Worm (Caenorhabditis elegans) whole organism, L4 larva: ENCODE measurements around the gene R10E9.4.

Source experiments
- D1046.2 ChIP-seq: fragments of 200-800 bp; sonication (Bioruptor generic); IDR thresholded peaks from 2 replicates; pipeline ENCODE4 v1.3.6; 2022; ENCODE audit warnings: missing genetic modification characterization, missing compliant biosample characterization
- F10B5.3 ChIP-seq: sonication (generic microtip); optimal IDR thresholded peaks from 2 replicates; lab custom pipeline; 2016; ENCODE audit warnings: mild to moderate bottlenecking, missing genetic modification characterization, missing compliant biosample characterization
- F26F4.8 ChIP-seq: fragments of 200-800 bp; sonication (Bioruptor generic); conservative IDR thresholded peaks from 2 replicates; pipeline ENCODE4 v1.3.6; 2022; ENCODE audit warnings: missing genetic modification characterization, missing compliant biosample characterization
- F49E8.2 ChIP-seq: sonication (generic microtip); optimal IDR thresholded peaks from 2 replicates; lab custom pipeline; 2016; ENCODE audit warnings: missing compliant biosample characterization, mild to moderate bottlenecking, missing genetic modification characterization, borderline replicate concordance
- Y48G9A.11 ChIP-seq: fragments of 200-800 bp; sonication (Bioruptor generic); IDR thresholded peaks from 2 replicates; pipeline ENCODE4 v1.3.6; 2022; ENCODE audit warnings: missing genetic modification reagents, missing genetic modification characterization, missing compliant biosample characterization
- Y75B8A.6 ChIP-seq: fragments of 200-800 bp; sonication (Bioruptor generic); IDR thresholded peaks from 2 replicates; pipeline ENCODE4 v1.3.6; 2022; ENCODE audit warnings: missing genetic modification reagents, missing genetic modification characterization, missing compliant biosample characterization
- aha-1 ChIP-seq: fragments of 150-350 bp; peaks from one replicate; lab custom pipeline; 2014; ENCODE audit warnings: missing biosample characterization, missing genetic modification characterization
- aly-2 ChIP-seq: sonication (generic microtip); optimal IDR thresholded peaks from 2 replicates; lab custom pipeline; 2018; ENCODE audit warnings: missing biosample characterization, missing genetic modification characterization
- ama-1 ChIP-seq: fragments of 150-350 bp; optimal IDR thresholded peaks from 2 replicates; lab custom pipeline; 2014; ENCODE audit warnings: inconsistent platforms, mixed read lengths
- ceh-20 ChIP-seq: fragments of 200-800 bp; sonication (Bioruptor generic); IDR thresholded peaks from 2 replicates; pipeline ENCODE4 v1.3.6; 2022; ENCODE audit warnings: missing genetic modification reagents, missing genetic modification characterization, missing compliant biosample characterization
- ceh-32 ChIP-seq: sonication (generic microtip); optimal IDR thresholded peaks from 2 replicates; lab custom pipeline; 2016; ENCODE audit warnings: mild to moderate bottlenecking, missing genetic modification characterization, missing compliant biosample characterization; ENCODE audit not compliant: poor library complexity
- ceh-44 ChIP-seq: fragments of 200-800 bp; sonication (Bioruptor generic); IDR thresholded peaks from 2 replicates; pipeline ENCODE4 v1.3.6; 2022; ENCODE audit warnings: missing genetic modification reagents, missing genetic modification characterization, missing compliant biosample characterization
- ces-1 ChIP-seq: fragments of 150-350 bp; sonication (generic microtip); optimal IDR thresholded peaks from 4 replicates; lab custom pipeline; 2014; ENCODE audit warnings: missing biosample characterization, missing genetic modification reagents, missing genetic modification characterization
- daf-19 ChIP-seq: fragments of 200-800 bp; sonication (Bioruptor generic); conservative IDR thresholded peaks from 2 replicates; pipeline ENCODE4 v1.3.6; 2022; ENCODE audit warnings: missing genetic modification characterization, missing compliant biosample characterization
- daf-8 ChIP-seq: fragments of 200-800 bp; sonication (Bioruptor generic); IDR thresholded peaks from 2 replicates; pipeline ENCODE4 v1.3.6; 2022; ENCODE audit warnings: missing genetic modification characterization, missing compliant biosample characterization
- dmd-6 ChIP-seq: fragments of 200-800 bp; sonication (Bioruptor generic); IDR thresholded peaks from 2 replicates; pipeline ENCODE4 v1.3.6; 2022; ENCODE audit warnings: missing genetic modification reagents, missing genetic modification characterization, missing compliant biosample characterization
- dmd-9 ChIP-seq: fragments of 200-800 bp; sonication (Bioruptor generic); IDR thresholded peaks from 2 replicates; pipeline ENCODE4 v1.3.6; 2022; ENCODE audit warnings: missing genetic modification reagents, missing genetic modification characterization, missing compliant biosample characterization
- dpl-1 ChIP-seq: fragments of 150-350 bp; optimal IDR thresholded peaks from 2 replicates; lab custom pipeline; 2014; ENCODE audit warnings: missing biosample characterization, missing genetic modification reagents, missing genetic modification characterization
- duxl-1 ChIP-seq: sonication (generic microtip); optimal IDR thresholded peaks from 2 replicates; lab custom pipeline; 2016; ENCODE audit warnings: mild to moderate bottlenecking, missing genetic modification characterization, moderate library complexity, missing compliant biosample characterization; ENCODE audit not compliant: poor library complexity
- fkh-10 ChIP-seq: fragments of 150-350 bp; optimal IDR thresholded peaks from 2 replicates; lab custom pipeline; 2014; ENCODE audit warnings: missing biosample characterization, missing genetic modification reagents, missing genetic modification characterization
- gei-8 ChIP-seq: fragments of 200-800 bp; sonication (Bioruptor generic); optimal IDR thresholded peaks from 2 replicates; lab custom pipeline; 2018; ENCODE audit warnings: mild to moderate bottlenecking, missing genetic modification characterization, missing compliant biosample characterization
- hmg-1.1 ChIP-seq: fragments of 200-800 bp; sonication (Bioruptor generic); IDR thresholded peaks from 2 replicates; pipeline ENCODE4 v1.3.6; 2022; ENCODE audit warnings: missing genetic modification reagents, missing genetic modification characterization, missing compliant biosample characterization
- lin-13 ChIP-seq: fragments of 150-350 bp; optimal IDR thresholded peaks from 2 replicates; lab custom pipeline; 2014; ENCODE audit warnings: missing biosample characterization, missing genetic modification reagents, missing genetic modification characterization
- lin-29 ChIP-seq: fragments of 200-800 bp; sonication (Bioruptor generic); IDR thresholded peaks from 2 replicates; pipeline ENCODE4 v1.3.6; 2022; ENCODE audit warnings: missing genetic modification reagents, missing genetic modification characterization, missing compliant biosample characterization
- lin-38 ChIP-seq: fragments of 200-800 bp; sonication (Bioruptor generic); IDR thresholded peaks from 2 replicates; pipeline ENCODE4 v1.3.6; 2022; ENCODE audit warnings: missing genetic modification reagents, missing genetic modification characterization, missing compliant biosample characterization
- lsy-2 ChIP-seq, 2 experiments: fragments of 150-350 bp in 1 of 2; sonication (generic microtip) in 1 of 2; optimal IDR thresholded peaks; 2 replicates each; lab custom pipeline; 2014 to 2017; ENCODE audit warnings: missing biosample characterization in 2 of 2, missing genetic modification characterization in 2 of 2
- madf-5 ChIP-seq, 2 experiments: fragments of 200-800 bp; sonication (Bioruptor generic); IDR thresholded peaks; 2 replicates each; pipeline ENCODE4 v1.3.6; 2022; ENCODE audit warnings: missing compliant biosample characterization in 2 of 2, missing genetic modification characterization in 2 of 2
- mep-1 ChIP-seq: fragments of 150-350 bp; sonication (generic microtip); optimal IDR thresholded peaks from 3 replicates; lab custom pipeline; 2014; ENCODE audit warnings: missing biosample characterization, missing genetic modification characterization
- mxl-3 ChIP-seq: fragments of 200-800 bp; sonication (Bioruptor generic); optimal IDR thresholded peaks from 2 replicates; lab custom pipeline; 2018; ENCODE audit warnings: mild to moderate bottlenecking, missing genetic modification characterization, missing compliant biosample characterization
- nhr-10 ChIP-seq: fragments of 150-350 bp; optimal IDR thresholded peaks from 2 replicates; lab custom pipeline; 2014; ENCODE audit warnings: missing biosample characterization, missing genetic modification characterization
- nhr-102 ChIP-seq: sonication (generic microtip); optimal IDR thresholded peaks from 2 replicates; lab custom pipeline; 2016; ENCODE audit warnings: mild to moderate bottlenecking, missing genetic modification characterization, moderate library complexity, missing compliant biosample characterization
- nhr-11 ChIP-seq: fragments of 150-350 bp; optimal IDR thresholded peaks from 2 replicates; lab custom pipeline; 2014; ENCODE audit warnings: missing biosample characterization, missing genetic modification characterization
- nhr-111 ChIP-seq: fragments of 200-800 bp; sonication (Bioruptor generic); optimal IDR thresholded peaks from 2 replicates; lab custom pipeline; 2018; ENCODE audit warnings: mild to moderate bottlenecking, missing genetic modification characterization, missing compliant biosample characterization
- nhr-237 ChIP-seq: sonication (generic microtip); optimal IDR thresholded peaks from 2 replicates; lab custom pipeline; 2017; ENCODE audit warnings: missing biosample characterization, missing genetic modification characterization
- nhr-25 ChIP-seq: sonication (generic microtip); optimal IDR thresholded peaks from 2 replicates; lab custom pipeline; 2017; ENCODE audit warnings: missing genetic modification characterization, mild to moderate bottlenecking, missing compliant biosample characterization, antibody characterized with exemption, moderate library complexity, borderline replicate concordance; ENCODE audit not compliant: insufficient read depth
- nhr-41 ChIP-seq: fragments of 200-800 bp; sonication (Bioruptor generic); IDR thresholded peaks from 2 replicates; pipeline ENCODE4 v1.3.6; 2022; ENCODE audit warnings: missing genetic modification reagents, missing genetic modification characterization, missing compliant biosample characterization
- nhr-42 ChIP-seq: fragments of 200-800 bp; sonication (Bioruptor generic); IDR thresholded peaks from 2 replicates; pipeline ENCODE4 v1.3.6; 2022; ENCODE audit warnings: missing genetic modification characterization, missing compliant biosample characterization
- nhr-6 ChIP-seq: fragments of 150-350 bp; optimal IDR thresholded peaks from 2 replicates; lab custom pipeline; 2014; ENCODE audit warnings: missing biosample characterization, missing genetic modification characterization
- nhr-76 ChIP-seq: fragments of 150-350 bp; optimal IDR thresholded peaks from 2 replicates; lab custom pipeline; 2014; ENCODE audit warnings: missing biosample characterization, missing genetic modification characterization
- pha-4 ChIP-seq, 2 experiments: fragments of 150-350 bp in 1 of 2; fragments of 200-800 bp in 1 of 2; sonication (Bioruptor generic) in 1 of 2; IDR thresholded peaks in 1 of 2; optimal IDR thresholded peaks in 1 of 2; 2 replicates each; pipeline versions ENCODE4 v1.3.6 to Lab custom; 2014 to 2022; ENCODE audit warnings: missing genetic modification characterization in 2 of 2, missing genetic modification reagents in 2 of 2, missing biosample characterization in 1 of 2, missing compliant biosample characterization in 1 of 2
- rbr-2 ChIP-seq: sonication (generic microtip); optimal IDR thresholded peaks from 2 replicates; lab custom pipeline; 2016; ENCODE audit warnings: missing genotype, missing genetic modification characterization, missing compliant biosample characterization
- saeg-2 ChIP-seq: fragments of 200-800 bp; sonication (Bioruptor generic); IDR thresholded peaks from 2 replicates; pipeline ENCODE4 v1.3.6; 2022; ENCODE audit warnings: missing genetic modification reagents, missing genetic modification characterization, missing compliant biosample characterization
- skn-1 ChIP-seq: fragments of 150-350 bp; optimal IDR thresholded peaks from 2 replicates; lab custom pipeline; 2014; ENCODE audit warnings: missing biosample characterization, missing genetic modification characterization
- snpc-1.2 ChIP-seq: fragments of 200-800 bp; sonication (Bioruptor generic); IDR thresholded peaks from 2 replicates; pipeline ENCODE4 v1.3.6; 2022; ENCODE audit warnings: missing genetic modification reagents, missing genetic modification characterization, missing compliant biosample characterization
- snpc-4 ChIP-seq: fragments of 150-350 bp; optimal IDR thresholded peaks from 2 replicates; lab custom pipeline; 2014; ENCODE audit warnings: missing biosample characterization, missing genetic modification characterization
- vab-7 ChIP-seq: fragments of 200-800 bp; sonication (Bioruptor generic); IDR thresholded peaks from 2 replicates; pipeline ENCODE4 v1.3.6; 2022; ENCODE audit warnings: missing genetic modification reagents, missing genetic modification characterization, missing compliant biosample characterization
- zag-1 ChIP-seq: fragments of 150-350 bp; optimal IDR thresholded peaks from 2 replicates; lab custom pipeline; 2014; ENCODE audit warnings: missing biosample characterization, missing genetic modification characterization
- zfp-2 ChIP-seq: sonication (generic microtip); optimal IDR thresholded peaks from 2 replicates; lab custom pipeline; 2016; ENCODE audit warnings: mild to moderate bottlenecking, missing genetic modification characterization, missing compliant biosample characterization
- zip-11 ChIP-seq: fragments of 200-800 bp; sonication (Bioruptor generic); IDR thresholded peaks from 2 replicates; pipeline ENCODE4 v1.3.6; 2022; ENCODE audit warnings: missing genetic modification characterization, missing compliant biosample characterization
- zip-2 ChIP-seq: fragments of 150-350 bp; optimal IDR thresholded peaks from 2 replicates; lab custom pipeline; 2014; ENCODE audit warnings: missing biosample characterization, missing genetic modification characterization
- ztf-7 ChIP-seq: fragments of 150-350 bp; optimal IDR thresholded peaks from 2 replicates; lab custom pipeline; 2014; ENCODE audit warnings: missing biosample characterization, missing genetic modification characterization

The R10E9.4 gene

DNA sequence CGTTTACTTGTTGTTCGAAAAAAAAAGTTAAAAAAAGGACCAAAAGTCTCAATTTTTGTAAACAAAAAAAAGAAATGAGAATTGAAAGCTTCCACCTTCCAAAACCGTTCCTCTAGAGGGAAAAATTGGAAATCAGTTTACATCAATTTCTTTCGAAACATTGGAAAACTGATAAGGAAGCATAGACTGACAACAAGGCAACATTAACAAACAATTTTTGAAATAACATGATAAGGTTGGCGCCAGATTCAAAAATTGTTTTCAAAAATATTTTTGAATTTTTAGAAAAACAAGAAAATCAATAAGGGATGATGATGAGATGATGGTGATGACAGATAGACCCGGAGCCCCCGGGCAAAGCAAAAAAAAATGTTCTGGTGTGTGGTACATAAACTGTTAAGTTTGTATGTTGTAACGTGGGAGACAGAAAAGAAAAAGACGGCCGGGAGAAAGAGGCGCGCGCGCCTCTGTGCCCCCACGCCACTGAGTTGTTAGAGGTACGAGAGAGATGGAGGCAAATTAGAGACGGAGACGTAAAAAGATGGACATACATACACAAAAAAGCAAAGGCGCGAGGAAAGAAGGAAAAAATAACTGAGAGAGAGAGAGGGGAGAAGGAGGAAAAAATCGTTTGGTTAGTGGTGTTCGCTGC lies 7.5 kb upstream of the R10E9.4 start (continued):
- TF ChIP-seq gei-8 (GFP tag; lab: Kevin White, UChicago) (no peak), lin-13 (no peak), rbr-2 (peak; percentile 77), hmg-1.1 (peak; percentile 90), pha-4 (GFP tag; IDR thresholded peaks at IDR 0.05; lab: Robert Waterston, UW) (peak; percentile 61; the same call in 1 of the 2 replicates), pha-4 (tag; optimal IDR thresholded peaks at IDR 0.05; lab: Kevin White, UChicago) (no peak), lin-29 (GFP tag; lab: Robert Waterston, UW) (no peak), F26F4.8 (GFP tag; lab: Robert Waterston, UW) (no peak), ama-1 (no peak), saeg-2 (GFP tag; lab: Robert Waterston, UW) (no peak), dpl-1 (GFP tag; lab: Kevin White, UChicago) (peak; percentile 45), zip-2 (tag; lab: Kevin White, UChicago) (no peak), snpc-4 (tag; lab: Kevin White, UChicago) (no peak), dmd-9 (no peak), daf-19 (GFP tag; lab: Robert Waterston, UW) (no peak), snpc-1.2 (no peak), ceh-20 (GFP tag; lab: Robert Waterston, UW) (no peak), ceh-44 (no peak), duxl-1 (no peak), zfp-2 (tag; lab: Kevin White, UChicago) (no peak), skn-1 (tag; lab: Kevin White, UChicago) (no peak), madf-5 (GFP tag; IDR thresholded peaks at IDR 0.05; lab: Robert Waterston, UW) (no peak), aly-2 (tag; lab: Kevin White, UChicago) (no peak), F49E8.2 (tag; lab: Kevin White, UChicago) (no peak), nhr-237 (no peak), F10B5.3 (no peak), vab-7 (no peak), fkh-10 (peak; percentile 41), nhr-42 (no peak), nhr-102 (tag; lab: Kevin White, UChicago) (peak; percentile 28), zip-11 (no peak), aha-1 (tag; lab: Kevin White, UChicago) (peak; percentile 97), nhr-76 (tag; lab: Kevin White, UChicago) (no peak), mxl-3 (GFP tag; lab: Kevin White, UChicago) (peak; percentile 84), mep-1 (tag; lab: Kevin White, UChicago) (peak; percentile 79), ceh-32 (tag; lab: Kevin White, UChicago) (no peak), dmd-6 (GFP tag; lab: Robert Waterston, UW) (peak; percentile 53), nhr-41 (0 out of 2 replicates have a peak, but pooled peaks have one; percentile 28), ces-1 (GFP tag; lab: Kevin White, UChicago) (no peak), nhr-11 (tag; lab: Kevin White, UChicago) (no peak), nhr-10 (tag; lab: Kevin White, UChicago) (peak; percentile 20), nhr-25 (tag; lab: Kevin White, UChicago) (no peak), lsy-2 (tag; optimal IDR thresholded peaks at IDR 0.05; lab: Kevin White, UChicago) (peak in 1 of 2 experiments; percentile 66), lin-38 (GFP tag; lab: Robert Waterston, UW) (peak; percentile 41; the same call in 1 of the 2 replicates), Y75B8A.6 (GFP tag; lab: Robert Waterston, UW) (no peak), ztf-7 (tag; lab: Kevin White, UChicago) (no peak), nhr-6 (no peak), Y48G9A.11 (GFP tag; lab: Robert Waterston, UW) (no peak), zag-1 (no peak), nhr-111 (GFP tag; lab: Kevin White, UChicago) (no peak), D1046.2 (GFP tag; lab: Robert Waterston, UW) (no peak), daf-8 (no peak)
